Fruit fly (Drosophila melanogaster): ENCODE measurements around the gene PK2-R1.
A peak's percentile ranks its signal among the peaks of the same experiment; 100 is the strongest.

The PK2-R1 gene

DNA sequence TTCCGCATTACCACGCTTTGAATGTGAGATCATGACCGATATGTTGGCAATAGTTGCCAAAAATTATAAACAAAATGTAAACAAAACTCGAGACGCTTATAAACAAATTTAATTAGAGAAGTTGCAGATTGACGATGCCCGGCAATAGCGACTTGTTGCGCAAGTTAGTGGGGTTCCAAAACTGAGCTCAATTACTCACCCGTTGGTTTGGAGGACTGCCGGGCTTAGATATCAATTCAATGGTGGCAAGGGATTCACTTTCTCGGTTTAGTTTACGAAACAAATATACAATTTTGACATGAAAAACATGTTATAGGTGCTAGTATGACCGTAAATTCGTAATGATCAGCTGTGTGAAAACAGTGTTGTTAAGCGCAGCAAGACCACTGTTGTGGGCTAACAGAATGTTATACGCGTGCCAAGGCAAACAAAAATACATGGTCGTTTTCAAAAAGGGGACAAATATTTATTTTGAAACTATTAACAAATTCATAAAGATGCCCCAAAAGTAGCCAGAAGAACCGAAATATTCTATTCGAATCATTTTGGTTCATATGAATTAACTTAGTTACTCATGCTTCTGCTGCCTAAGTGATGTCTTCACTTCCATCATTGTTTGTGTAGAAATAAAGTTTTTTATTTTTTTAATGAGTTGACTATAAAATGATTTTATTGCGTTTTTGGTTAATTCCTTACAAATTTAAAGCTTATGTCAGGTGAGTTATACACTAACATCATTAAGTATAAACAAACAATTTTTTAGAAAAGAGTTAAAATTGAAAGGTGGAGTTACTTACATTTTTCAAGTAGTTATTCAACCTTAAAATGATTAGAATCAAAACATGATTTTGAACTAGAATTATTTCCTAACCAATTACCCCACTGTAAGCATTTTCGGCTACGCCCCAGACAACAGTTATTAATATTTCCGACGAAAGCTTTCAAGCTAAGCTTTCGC lies 28.7 kb downstream of the PK2-R1 start, which contains the start of gene Elp6 (continued):
- no peak for TF ChIP-seq ato (GFP tag; IDR thresholded peaks at IDR 0.05; ENCODE audit: partially characterized antibody)
- peak; percentile 59 for TF ChIP-seq cwo (GFP tag; optimal IDR thresholded peaks at IDR 0.05)
- TF ChIP-seq ash1 (GFP tag; optimal IDR thresholded peaks at IDR 0.05) = no peak
- TF ChIP-seq az2 (GFP tag; optimal IDR thresholded peaks at IDR 0.05) = peak; percentile 53
- no peak for TF ChIP-seq HLHmδ (GFP tag; optimal IDR thresholded peaks at IDR 0.05)
- 0 out of 2 replicates have a peak, but pooled peaks have one; percentile 25 for TF ChIP-seq Gsc (GFP tag; IDR thresholded peaks at IDR 0.05)
- TF ChIP-seq CG7357 (GFP tag; IDR thresholded peaks at IDR 0.05) = no peak
- peak; percentile 33 for TF ChIP-seq exex (tag; optimal IDR thresholded peaks at IDR 0.05)
- TF ChIP-seq CG3065 (GFP tag; optimal IDR thresholded peaks at IDR 0.05) = no peak
- TF ChIP-seq lab (GFP tag; optimal IDR thresholded peaks at IDR 0.05) = peak; percentile 72
- TF ChIP-seq pita (GFP tag; optimal IDR thresholded peaks at IDR 0.05) = no peak
- TF ChIP-seq al (GFP tag; IDR thresholded peaks at IDR 0.05) = peak; percentile 35; the same call in 1 of the 2 replicates
- peak; percentile 77 for TF ChIP-seq CG10147 (GFP tag; optimal IDR thresholded peaks at IDR 0.05)
- no peak for TF ChIP-seq Dfd (GFP tag; optimal IDR thresholded peaks at IDR 0.05)
- no peak for TF ChIP-seq bowl (GFP tag; IDR thresholded peaks at IDR 0.05)
- TF ChIP-seq Ada2b (GFP tag; IDR thresholded peaks at IDR 0.05) = peak; percentile 57
- TF ChIP-seq CG13296 (GFP tag; optimal IDR thresholded peaks at IDR 0.05) = peak; percentile 49
- no peak for TF ChIP-seq nerfin-2 (GFP tag; IDR thresholded peaks at IDR 0.05; ENCODE audit: partially characterized antibody)
- peak; percentile 19 to 24 for TF ChIP-seq bsh (GFP tag; optimal IDR thresholded peaks at IDR 0.05)
- no peak for TF ChIP-seq CG3407 (GFP tag; optimal IDR thresholded peaks at IDR 0.05)
- TF ChIP-seq CG4820 (GFP tag; optimal IDR thresholded peaks at IDR 0.05) = peak; percentile 53
- TF ChIP-seq CrebB (tag; optimal IDR thresholded peaks at IDR 0.05) = no peak
- peak; percentile 32 for TF ChIP-seq CG12942 (GFP tag; optimal IDR thresholded peaks at IDR 0.05)
- no peak for TF ChIP-seq CG2199 (GFP tag; IDR thresholded peaks at IDR 0.05)
- TF ChIP-seq CG8089 (GFP tag; optimal IDR thresholded peaks at IDR 0.05) = no peak
- peak; percentile 34 for TF ChIP-seq gfzf (GFP tag; optimal IDR thresholded peaks at IDR 0.05)
- TF ChIP-seq CG7786 (GFP tag; optimal IDR thresholded peaks at IDR 0.05) = peak; percentile 35
- no peak for TF ChIP-seq Sry-β (GFP tag; optimal IDR thresholded peaks at IDR 0.05)
- peak; percentile 50 to 89 for TF ChIP-seq crp (GFP tag; optimal IDR thresholded peaks at IDR 0.05)
- no peak for TF ChIP-seq Dref (GFP tag; IDR thresholded peaks at IDR 0.05)
- TF ChIP-seq Side (GFP tag; optimal IDR thresholded peaks at IDR 0.05) = peak; percentile 3
- TF ChIP-seq HmgZ (tag; optimal IDR thresholded peaks at IDR 0.05) = no peak
- peak; percentile 32; the same call in 1 of the 3 replicates for TF ChIP-seq CG11560 (tag; IDR thresholded peaks at IDR 0.05)
- TF ChIP-seq sens-2 (GFP tag; IDR thresholded peaks at IDR 0.05) = no peak
- peak; percentile 71 for TF ChIP-seq caup (GFP tag; optimal IDR thresholded peaks at IDR 0.05; ENCODE audit: severe bottlenecking)
- TF ChIP-seq pum (GFP tag; optimal IDR thresholded peaks at IDR 0.05) = peak; percentile 65
- TF ChIP-seq CG9609 (GFP tag; optimal IDR thresholded peaks at IDR 0.05) = peak; percentile 51
- peak; percentile 51; the same call in 1 of the 2 replicates for TF ChIP-seq Xrp1 (GFP tag; IDR thresholded peaks at IDR 0.05)
- no peak for TF ChIP-seq D19A (tag; optimal IDR thresholded peaks at IDR 0.05)
- no peak for TF ChIP-seq zf30C (GFP tag; optimal IDR thresholded peaks at IDR 0.05)
- peak; percentile 5 for TF ChIP-seq CG34376 (GFP tag; optimal IDR thresholded peaks at IDR 0.05)
- TF ChIP-seq CG4360 (GFP tag; IDR thresholded peaks at IDR 0.05) = no peak
- TF ChIP-seq Eip74EF (GFP tag; optimal IDR thresholded peaks at IDR 0.05) = peak in 1 of 2 experiments; percentile 25
- TF ChIP-seq Mad (GFP tag; optimal IDR thresholded peaks at IDR 0.05) = no peak
- no peak for TF ChIP-seq hkb (optimal IDR thresholded peaks at IDR 0.05)
- peak; percentile 60; the same call in 1 of the 2 replicates for TF ChIP-seq hkb (GFP tag; IDR thresholded peaks at IDR 0.05)
- TF ChIP-seq D (optimal IDR thresholded peaks at IDR 0.05) = no peak
- no peak for TF ChIP-seq D (GFP tag; optimal IDR thresholded peaks at IDR 0.05)

Data from whole organism, embryonic.